Worm (Caenorhabditis elegans): ENCODE measurements around the gene F19C7.8.
A peak's percentile ranks its signal among the peaks of the same experiment; 100 is the strongest.

The F19C7.8 gene

ce11 chrIV:4579472-4579871, 58.4 kb downstream of the F19C7.8 start:
- TF ChIP-seq ztf-11 (tag; optimal IDR thresholded peaks at IDR 0.05) (no peak), nfya-1 (tag; optimal IDR thresholded peaks at IDR 0.05; ENCODE audit: insufficient read depth) (no peak), unc-39 (tag; optimal IDR thresholded peaks at IDR 0.05) (no peak), egl-27 (tag; optimal IDR thresholded peaks at IDR 0.05) (no peak), ceh-9 (tag; optimal IDR thresholded peaks at IDR 0.05) (no peak), fkh-10 (GFP tag; optimal IDR thresholded peaks at IDR 0.05) (no peak), nhr-11 (tag; optimal IDR thresholded peaks at IDR 0.05) (no peak), elt-2 (tag; optimal IDR thresholded peaks at IDR 0.05) (no peak), elt-1 (tag; optimal IDR thresholded peaks at IDR 0.05) (no peak), ceh-28 (tag; optimal IDR thresholded peaks at IDR 0.05) (no peak), jun-1 (tag; optimal IDR thresholded peaks at IDR 0.05) (no peak), R02D3.7 (tag; optimal IDR thresholded peaks at IDR 0.05) (no peak), mdl-1 (tag; optimal IDR thresholded peaks at IDR 0.05) (no peak), fkh-2 (tag; optimal IDR thresholded peaks at IDR 0.05) (no peak)

ce11 chrIV:4576847-4577246, 61.0 kb downstream of the F19C7.8 start:
- TF ChIP-seq snpc-4 (tag; optimal IDR thresholded peaks at IDR 0.05) (no peak), lsy-12 (tag; optimal IDR thresholded peaks at IDR 0.05) (no peak), lin-39 (tag; optimal IDR thresholded peaks at IDR 0.05) (peak; percentile 7), hmg-11 (tag; optimal IDR thresholded peaks at IDR 0.05) (no peak), ceh-9 (tag; optimal IDR thresholded peaks at IDR 0.05) (no peak), ztf-11 (tag; optimal IDR thresholded peaks at IDR 0.05) (no peak), fkh-2 (tag; optimal IDR thresholded peaks at IDR 0.05) (no peak), nhr-11 (tag; optimal IDR thresholded peaks at IDR 0.05) (no peak)

ce11 chrIV:4574051-4574450, 63.8 kb downstream of the F19C7.8 start:
- TF ChIP-seq nfya-1 (tag; optimal IDR thresholded peaks at IDR 0.05; ENCODE audit: insufficient read depth) = peak; percentile 21
- no peak for TF ChIP-seq elt-3 (tag; optimal IDR thresholded peaks at IDR 0.05)

- no peak for TF ChIP-seq sea-2 (GFP tag; optimal IDR thresholded peaks at IDR 0.05)
- no peak for TF ChIP-seq ztf-11 (tag; optimal IDR thresholded peaks at IDR 0.05)
- TF ChIP-seq fkh-10 (GFP tag; optimal IDR thresholded peaks at IDR 0.05) = peak; percentile 63
- TF ChIP-seq nhr-43 (tag; optimal IDR thresholded peaks at IDR 0.05; ENCODE audit: poor library complexity, severe bottlenecking) = no peak
- no peak for TF ChIP-seq unc-39 (tag; optimal IDR thresholded peaks at IDR 0.05)
- TF ChIP-seq nfya-1 (tag; optimal IDR thresholded peaks at IDR 0.05; ENCODE audit: insufficient read depth) = peak; percentile 11
- no peak for TF ChIP-seq nhr-76 (tag; optimal IDR thresholded peaks at IDR 0.05)
Observed at ce11 chrIV:4570599-4570998, 67.3 kb downstream of the F19C7.8 start.

- TF ChIP-seq eor-1 (tag; optimal IDR thresholded peaks at IDR 0.05) (no peak), elt-2 (tag; optimal IDR thresholded peaks at IDR 0.05) (no peak), daf-12 (tag; optimal IDR thresholded peaks at IDR 0.05) (no peak), fkh-10 (GFP tag; optimal IDR thresholded peaks at IDR 0.05) (peak; percentile 73), nfya-1 (tag; optimal IDR thresholded peaks at IDR 0.05; ENCODE audit: insufficient read depth) (no peak), ceh-9 (tag; optimal IDR thresholded peaks at IDR 0.05) (no peak), lin-39 (tag; optimal IDR thresholded peaks at IDR 0.05) (peak; percentile 1), nhr-77 (tag; optimal IDR thresholded peaks at IDR 0.05) (no peak)
Observed at ce11 chrIV:4568402-4568891, 69.4 kb downstream of the F19C7.8 start, which contains the start of gene F28E10.1. TSS of gene F28E10.1 (plus strand) at chrIV:4568841.

ce11 chrIV:4567343-4567742, 70.6 kb downstream of the F19C7.8 start, which contains the start of gene F28E10.4:
TSS of gene F28E10.4 (minus strand) at chrIV:4567443.
- TF ChIP-seq nhr-25 (tag; optimal IDR thresholded peaks at IDR 0.05) (no peak), unc-39 (tag; optimal IDR thresholded peaks at IDR 0.05) (no peak), ZK546.5 (tag; optimal IDR thresholded peaks at IDR 0.05) (no peak), nhr-12 (tag; optimal IDR thresholded peaks at IDR 0.05) (no peak), lin-15B (tag; optimal IDR thresholded peaks at IDR 0.05) (no peak), nfya-1 (tag; optimal IDR thresholded peaks at IDR 0.05; ENCODE audit: insufficient read depth) (no peak), mdl-1 (tag; optimal IDR thresholded peaks at IDR 0.05) (no peak), nhr-11 (tag; optimal IDR thresholded peaks at IDR 0.05) (no peak), ama-1 (optimal IDR thresholded peaks at IDR 0.05) (no peak), snpc-4 (tag; optimal IDR thresholded peaks at IDR 0.05) (no peak), lsy-12 (tag; optimal IDR thresholded peaks at IDR 0.05) (no peak), ztf-11 (tag; optimal IDR thresholded peaks at IDR 0.05) (no peak), tbx-2 (tag; optimal IDR thresholded peaks at IDR 0.05) (no peak), unc-62 (GFP tag; optimal IDR thresholded peaks at IDR 0.05) (no peak), elt-1 (tag; optimal IDR thresholded peaks at IDR 0.05) (no peak)

All from whole organism, L3 larva.